Worm (Caenorhabditis elegans): ENCODE results near the gene C33F10.4.
A peak's percentile ranks its signal among the peaks of the same experiment; 100 is the strongest.

DNA sequence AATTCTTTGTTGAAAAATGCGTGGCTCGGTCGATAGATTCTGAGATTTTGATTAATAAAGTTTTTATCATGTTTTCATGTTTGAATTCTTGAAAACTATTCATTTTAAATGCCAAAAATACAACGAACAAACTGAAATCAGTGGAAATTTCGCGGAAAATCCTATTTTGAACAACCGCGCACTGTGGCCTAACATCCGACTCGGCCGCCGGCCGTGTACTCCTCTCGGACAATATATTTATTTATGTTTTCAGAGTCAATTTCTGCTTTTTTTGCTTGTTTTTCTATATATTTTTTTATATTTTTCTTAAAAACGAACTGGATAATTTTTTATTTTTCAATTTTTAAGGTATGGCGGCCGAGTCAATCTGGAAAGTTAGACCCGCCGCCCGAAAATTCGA lies 4.3 kb upstream of the C33F10.4 start, which contains the start of gene F26G1.1:
- no peak for TF ChIP-seq tbx-9 (tag; optimal IDR thresholded peaks at IDR 0.05; ENCODE audit: borderline replicate concordance)
- no peak for TF ChIP-seq B0336.3 (GFP tag; IDR thresholded peaks at IDR 0.05)
- TF ChIP-seq ceh-27 (GFP tag; optimal IDR thresholded peaks at IDR 0.05) = peak; percentile 77
- peak; percentile 62 for TF ChIP-seq K11D2.4 (GFP tag; IDR thresholded peaks at IDR 0.05)
- TF ChIP-seq F49E8.2 (tag; optimal IDR thresholded peaks at IDR 0.05; ENCODE audit: insufficient read depth) = no peak
- no peak for TF ChIP-seq bed-1 (GFP tag; IDR thresholded peaks at IDR 0.05)
- TF ChIP-seq chd-7 (tag; optimal IDR thresholded peaks at IDR 0.05) = no peak
